Fruit fly (Drosophila melanogaster) whole organism, embryonic: ENCODE results near the gene por.

Source experiments
- Atf-2 ChIP-seq: fragments of 200-800 bp; sonication (Bioruptor generic); optimal IDR thresholded peaks from 2 replicates; lab custom pipeline; 2016; ENCODE audit warnings: missing biosample characterization, missing genetic modification characterization
- CG10321 ChIP-seq: fragments of 200-800 bp; sonication (Bioruptor generic); IDR thresholded peaks from 2 replicates; pipeline ENCODE4 v1.3.6; 2022; ENCODE audit warnings: missing biosample characterization, missing genetic modification characterization
- CG10366 ChIP-seq: fragments of 200-800 bp; sonication (Bioruptor generic); IDR thresholded peaks from 2 replicates; pipeline ENCODE4 v1.3.6; 2022; ENCODE audit warnings: missing biosample characterization, missing genetic modification characterization
- CG12071 ChIP-seq: fragments of 200-800 bp; sonication (Bioruptor generic); optimal IDR thresholded peaks from 3 replicates; lab custom pipeline; 2018; ENCODE audit warnings: missing biosample characterization, mild to moderate bottlenecking, missing genetic modification characterization
- CG12659 ChIP-seq: fragments of 200-800 bp; sonication (Bioruptor generic); optimal IDR thresholded peaks from 3 replicates; lab custom pipeline; 2017; ENCODE audit warnings: mild to moderate bottlenecking, missing biosample characterization, missing genetic modification reagents, missing genetic modification characterization
- CG14710 ChIP-seq: fragments of 200-800 bp; sonication (Bioruptor generic); optimal IDR thresholded peaks from 3 replicates; lab custom pipeline; 2019; ENCODE audit warnings: missing biosample characterization, mild to moderate bottlenecking, missing genetic modification characterization, moderate library complexity
- CG1602 ChIP-seq: fragments of 200-800 bp; sonication (Bioruptor generic); optimal IDR thresholded peaks from 3 replicates; lab custom pipeline; 2016; ENCODE audit warnings: missing biosample characterization, missing genetic modification characterization
- CG1647 ChIP-seq: fragments of 200-800 bp; sonication (Bioruptor generic); optimal IDR thresholded peaks from 3 replicates; lab custom pipeline; 2016; ENCODE audit warnings: missing biosample characterization, missing genetic modification characterization
- CG17328 ChIP-seq: fragments of 200-800 bp; sonication (Bioruptor generic); IDR thresholded peaks from 2 replicates; pipeline ENCODE4 v1.3.6; 2022; ENCODE audit warnings: missing biosample characterization, missing genetic modification characterization
- CG2199 ChIP-seq: fragments of 200-800 bp; sonication (Bioruptor generic); IDR thresholded peaks from 3 replicates; pipeline ENCODE4 v1.3.6; 2022; ENCODE audit warnings: missing biosample characterization, missing genetic modification characterization
- CG2202 ChIP-seq: fragments of 200-800 bp; sonication (Bioruptor generic); optimal IDR thresholded peaks from 2 replicates; lab custom pipeline; 2018; ENCODE audit warnings: missing biosample characterization, mild to moderate bottlenecking, missing genetic modification characterization
- CG2712 ChIP-seq: fragments of 200-800 bp; optimal IDR thresholded peaks from 3 replicates; lab custom pipeline; 2019; ENCODE audit warnings: missing biosample characterization, mild to moderate bottlenecking, missing genetic modification characterization, moderate library complexity
- CG4730 ChIP-seq: fragments of 200-800 bp; sonication (Bioruptor generic); IDR thresholded peaks from 2 replicates; pipeline ENCODE4 v1.3.6; 2022; ENCODE audit warnings: missing biosample characterization, missing genetic modification characterization
- CG5180 ChIP-seq: fragments of 200-800 bp; sonication (Bioruptor generic); optimal IDR thresholded peaks from 3 replicates; lab custom pipeline; 2017; ENCODE audit warnings: missing biosample characterization, missing genetic modification characterization, mild to moderate bottlenecking, moderate library complexity, missing genetic modification reagents
- CG6254 ChIP-seq: fragments of 200-800 bp; sonication (Bioruptor generic); optimal IDR thresholded peaks from 3 replicates; lab custom pipeline; 2017; ENCODE audit warnings: mild to moderate bottlenecking, missing biosample characterization, missing genetic modification reagents, missing genetic modification characterization
- CG6272 ChIP-seq: fragments of 200-800 bp; sonication (Bioruptor generic); IDR thresholded peaks from 2 replicates; pipeline ENCODE4 v1.3.6; 2022; ENCODE audit warnings: missing biosample characterization, missing genetic modification characterization
- CG6765 ChIP-seq: fragments of 200-800 bp; sonication (Bioruptor generic); optimal IDR thresholded peaks from 3 replicates; lab custom pipeline; 2017; ENCODE audit warnings: missing biosample characterization, mild to moderate bottlenecking, missing genetic modification characterization
- CG7556 ChIP-seq: fragments of 200-800 bp; sonication (Bioruptor generic); optimal IDR thresholded peaks from 2 replicates; lab custom pipeline; 2017; ENCODE audit warnings: missing biosample characterization, mild to moderate bottlenecking, missing genetic modification characterization
- CG8765 ChIP-seq: fragments of 200-800 bp; sonication (Bioruptor generic); IDR thresholded peaks from 2 replicates; pipeline ENCODE4 v1.3.6; 2022; ENCODE audit warnings: missing biosample characterization, missing genetic modification characterization
- CG9609 ChIP-seq: fragments of 200-800 bp; sonication (Bioruptor generic); optimal IDR thresholded peaks from 3 replicates; lab custom pipeline; 2016; ENCODE audit warnings: missing biosample characterization, missing genetic modification characterization
- D19A ChIP-seq: fragments of 200-800 bp; optimal IDR thresholded peaks from 3 replicates; lab custom pipeline; 2019; ENCODE audit warnings: missing biosample characterization, mild to moderate bottlenecking, missing genetic modification characterization, moderate library complexity
- Dfd ChIP-seq, 2 experiments: fragments of >200 bp; optimal IDR thresholded peaks; 2 replicates each; lab custom pipeline; 2017; ENCODE audit warnings: missing biosample characterization in 2 of 2, missing genetic modification characterization in 2 of 2
- Dll ChIP-seq: fragments of 200-800 bp; sonication (Bioruptor generic); IDR thresholded peaks from 4 replicates; pipeline ENCODE4 v1.3.6; 2022; ENCODE audit warnings: missing biosample characterization, missing genetic modification characterization; ENCODE audit not compliant: partially characterized antibody
- HLH54F ChIP-seq: fragments of 200-800 bp; sonication (Bioruptor generic); optimal IDR thresholded peaks from 3 replicates; lab custom pipeline; 2016; ENCODE audit warnings: missing biosample characterization, missing genetic modification characterization
- Mrtf ChIP-seq: fragments of 200-800 bp; sonication (Bioruptor generic); IDR thresholded peaks from 3 replicates; pipeline ENCODE4 v1.3.6; 2022; ENCODE audit warnings: missing biosample characterization, missing genetic modification characterization
- NfI ChIP-seq: fragments of 200-800 bp; sonication (Bioruptor generic); optimal IDR thresholded peaks from 3 replicates; lab custom pipeline; 2018; ENCODE audit warnings: missing biosample characterization, mild to moderate bottlenecking, missing genetic modification characterization, moderate library complexity
- Pdp1 ChIP-seq, 2 experiments: fragments of 200-800 bp; sonication (Bioruptor generic); optimal IDR thresholded peaks; 3 replicates each; lab custom pipeline; 2016; ENCODE audit warnings: missing biosample characterization in 2 of 2, missing genetic modification characterization in 2 of 2, mild to moderate bottlenecking in 1 of 2, moderate library complexity in 1 of 2
- Rfx ChIP-seq: fragments of 200-800 bp; sonication (Bioruptor generic); IDR thresholded peaks from 2 replicates; pipeline ENCODE4 v1.3.6; 2022; ENCODE audit warnings: missing biosample characterization, missing genetic modification characterization
- Sry-β ChIP-seq: fragments of 200-800 bp; sonication (Bioruptor generic); optimal IDR thresholded peaks from 2 replicates; lab custom pipeline; 2018; ENCODE audit warnings: missing biosample characterization, mild to moderate bottlenecking, missing genetic modification characterization, moderate library complexity
- YL-1 ChIP-seq: fragments of 200-800 bp; sonication (Bioruptor generic); optimal IDR thresholded peaks from 3 replicates; lab custom pipeline; 2017; ENCODE audit warnings: missing biosample characterization, mild to moderate bottlenecking, missing genetic modification characterization
- bab2 ChIP-seq: fragments of 200-800 bp; sonication (Bioruptor generic); optimal IDR thresholded peaks from 2 replicates; lab custom pipeline; 2016; ENCODE audit warnings: missing biosample characterization, missing genetic modification characterization
- bcd ChIP-seq: fragments of 200-800 bp; sonication (Bioruptor generic); optimal IDR thresholded peaks from 2 replicates; lab custom pipeline; 2017; ENCODE audit warnings: missing biosample characterization, mild to moderate bottlenecking, missing genetic modification characterization
- br ChIP-seq: fragments of >200 bp; optimal IDR thresholded peaks from 2 replicates; lab custom pipeline; 2017
- croc ChIP-seq: fragments of 200-800 bp; sonication (Bioruptor generic); conservative IDR thresholded peaks from 3 replicates; pipeline ENCODE4 v1.3.6; 2022; ENCODE audit warnings: missing biosample characterization, missing genetic modification characterization
- crp ChIP-seq, 2 experiments: fragments of 200-800 bp; sonication (Bioruptor generic); optimal IDR thresholded peaks; 2 replicates in 1 of 2; 3 replicates in 1 of 2; lab custom pipeline; 2017; ENCODE audit warnings: missing biosample characterization in 2 of 2, missing genetic modification characterization in 2 of 2, mild to moderate bottlenecking in 1 of 2, moderate library complexity in 1 of 2
- dimm ChIP-seq: fragments of 200-800 bp; sonication (Bioruptor generic); IDR thresholded peaks from 2 replicates; pipeline ENCODE4 v1.3.6; 2022; ENCODE audit warnings: missing biosample characterization, missing genetic modification characterization
- exex ChIP-seq: fragments of 200-800 bp; sonication (Bioruptor generic); optimal IDR thresholded peaks from 4 replicates; lab custom pipeline; 2018; ENCODE audit warnings: missing biosample characterization, mild to moderate bottlenecking, missing genetic modification characterization, moderate library complexity
- eyg ChIP-seq: fragments of 200-800 bp; sonication (Bioruptor generic); optimal IDR thresholded peaks from 3 replicates; lab custom pipeline; 2016; ENCODE audit warnings: missing biosample characterization, missing genetic modification characterization
- hbn ChIP-seq: fragments of 200-800 bp; sonication (Bioruptor generic); IDR thresholded peaks from 2 replicates; pipeline ENCODE4 v1.3.6; 2022; ENCODE audit warnings: missing biosample characterization, missing genetic modification characterization; ENCODE audit not compliant: partially characterized antibody
- hth ChIP-seq: fragments of >200 bp; optimal IDR thresholded peaks from 2 replicates; lab custom pipeline; 2017; ENCODE audit warnings: inconsistent platforms
- jigr1 ChIP-seq: fragments of 200-800 bp; sonication (Bioruptor generic); IDR thresholded peaks from 3 replicates; pipeline ENCODE4 v1.3.6; 2022; ENCODE audit warnings: missing biosample characterization, missing genetic modification characterization
- knrl ChIP-seq: fragments of 200-800 bp; sonication (Bioruptor generic); IDR thresholded peaks from 3 replicates; pipeline ENCODE4 v1.3.6; 2022; ENCODE audit warnings: missing biosample characterization, missing genetic modification characterization; ENCODE audit not compliant: partially characterized antibody
- nmo ChIP-seq: fragments of 200-800 bp; sonication (Bioruptor generic); optimal IDR thresholded peaks from 2 replicates; lab custom pipeline; 2018; ENCODE audit warnings: missing biosample characterization, mild to moderate bottlenecking, missing genetic modification characterization, moderate library complexity
- odd ChIP-seq: fragments of 200-800 bp; sonication (Bioruptor generic); optimal IDR thresholded peaks from 2 replicates; lab custom pipeline; 2017; ENCODE audit warnings: missing biosample characterization, mild to moderate bottlenecking, missing genetic modification characterization
- pum ChIP-seq: fragments of 200-800 bp; sonication (Bioruptor generic); optimal IDR thresholded peaks from 2 replicates; lab custom pipeline; 2016; ENCODE audit warnings: missing biosample characterization, missing genetic modification characterization
- ro ChIP-seq: fragments of 200-800 bp; sonication (Bioruptor generic); IDR thresholded peaks from 2 replicates; pipeline ENCODE4 v1.3.6; 2022; ENCODE audit warnings: missing biosample characterization, missing genetic modification characterization
- run ChIP-seq: fragments of 200-800 bp; sonication (Bioruptor generic); optimal IDR thresholded peaks from 3 replicates; lab custom pipeline; 2018; ENCODE audit warnings: missing biosample characterization, mild to moderate bottlenecking, missing genetic modification characterization
- shn ChIP-seq: fragments of 200-800 bp; sonication (Bioruptor generic); optimal IDR thresholded peaks from 3 replicates; lab custom pipeline; 2016; ENCODE audit warnings: missing biosample characterization, missing genetic modification characterization
- sob ChIP-seq: fragments of 200-800 bp; sonication (Bioruptor generic); IDR thresholded peaks from 2 replicates; pipeline ENCODE4 v1.3.6; 2022; ENCODE audit warnings: missing biosample characterization, missing genetic modification characterization
- tll ChIP-seq, 2 experiments: fragments of 200-800 bp in 1 of 2; fragments of >200 bp in 1 of 2; sonication (Bioruptor generic) in 1 of 2; optimal IDR thresholded peaks; 2 replicates each; lab custom pipeline; 2017 to 2019; ENCODE audit warnings: missing biosample characterization in 2 of 2, missing genetic modification characterization in 2 of 2, mild to moderate bottlenecking in 1 of 2, moderate library complexity in 1 of 2
- vfl ChIP-seq: fragments of 200-800 bp; sonication (Bioruptor generic); optimal IDR thresholded peaks from 2 replicates; lab custom pipeline; 2016; ENCODE audit warnings: missing biosample characterization, missing genetic modification characterization

por gene

dm6 chrX:18404632-18405238 is 25.1 kb upstream of the por start (continued):
- no peak for TF ChIP-seq crp (GFP tag; optimal IDR thresholded peaks at IDR 0.05; lab: Kevin White, UChicago)
- TF ChIP-seq vfl (GFP tag; lab: Kevin White, UChicago), result no peak
- TF ChIP-seq CG1602, result no peak
- no peak for TF ChIP-seq jigr1 (GFP tag; lab: Robert Waterston, UW)
- TF ChIP-seq br (lab: Kevin White, UChicago), result no peak
- no peak for TF ChIP-seq knrl
- peak; percentile 40 for TF ChIP-seq pum
- peak; percentile 35 for TF ChIP-seq CG12659 (GFP tag; lab: Kevin White, UChicago)
- TF ChIP-seq Sry-β, result no peak
- TF ChIP-seq D19A (tag; lab: Kevin White, UChicago), result no peak
- no peak for TF ChIP-seq NfI (GFP tag; lab: Kevin White, UChicago)
- peak; percentile 2 for TF ChIP-seq eyg (GFP tag; lab: Kevin White, UChicago)
- TF ChIP-seq CG2712 (tag; lab: Kevin White, UChicago), result peak; percentile 17
- no peak for TF ChIP-seq CG5180
- TF ChIP-seq Dfd (GFP tag; optimal IDR thresholded peaks at IDR 0.05; lab: Kevin White, UChicago), result no peak
- TF ChIP-seq tll (GFP tag; optimal IDR thresholded peaks at IDR 0.05; lab: Kevin White, UChicago), result no peak
- TF ChIP-seq CG10321 (GFP tag; lab: Robert Waterston, UW), result no peak
- TF ChIP-seq Dll, result 0 out of 4 replicates have a peak, but pooled peaks have one; percentile 31
- TF ChIP-seq Mrtf (GFP tag; lab: Robert Waterston, UW), result no peak
- peak in 1 of 2 experiments; percentile 97 for TF ChIP-seq Pdp1 (GFP tag; optimal IDR thresholded peaks at IDR 0.05; lab: Kevin White, UChicago)
- TF ChIP-seq CG1647, result no peak
- peak; percentile 46 for TF ChIP-seq bab2
- TF ChIP-seq CG8765 (GFP tag; lab: Robert Waterston, UW), result no peak
- no peak for TF ChIP-seq CG6765 (GFP tag; lab: Kevin White, UChicago)
- no peak for TF ChIP-seq Rfx
- no peak for TF ChIP-seq hbn (GFP tag; lab: Robert Waterston, UW)
- TF ChIP-seq CG6254, result no peak
- TF ChIP-seq CG10366 (GFP tag; lab: Robert Waterston, UW), result no peak
- no peak for TF ChIP-seq CG4730
- no peak for TF ChIP-seq croc
- TF ChIP-seq exex (tag; lab: Kevin White, UChicago), result no peak
- no peak for TF ChIP-seq Atf-2 (GFP tag; lab: Kevin White, UChicago)
- no peak for TF ChIP-seq bcd (GFP tag; lab: Kevin White, UChicago)
- TF ChIP-seq run (tag; lab: Kevin White, UChicago), result peak; percentile 47
- peak; percentile 67 for TF ChIP-seq shn
- TF ChIP-seq ro (GFP tag; lab: Robert Waterston, UW), result no peak
- TF ChIP-seq sob, result no peak
- TF ChIP-seq CG2199 (GFP tag; lab: Robert Waterston, UW), result no peak
- TF ChIP-seq CG12071 (GFP tag; lab: Kevin White, UChicago), result no peak
- TF ChIP-seq CG9609 (GFP tag; lab: Kevin White, UChicago), result peak; percentile 42
- TF ChIP-seq CG6272 (GFP tag; lab: Robert Waterston, UW), result no peak
- TF ChIP-seq YL-1 (GFP tag; lab: Kevin White, UChicago), result no peak
- TF ChIP-seq hth (lab: Kevin White, UChicago), result no peak
- TF ChIP-seq CG14710, result peak; percentile 20
- TF ChIP-seq HLH54F (GFP tag; lab: Kevin White, UChicago), result peak; percentile 22
- TF ChIP-seq CG17328 (GFP tag; lab: Robert Waterston, UW), result no peak
- no peak for TF ChIP-seq CG2202
- TF ChIP-seq nmo, result peak; percentile 65
- TF ChIP-seq dimm, result no peak
- no peak for TF ChIP-seq odd (GFP tag; lab: Kevin White, UChicago)
- TF ChIP-seq CG7556, result peak; percentile 30
